Worm (Caenorhabditis elegans) whole organism, young adult: ENCODE data around the gene ifd-1.
A peak's percentile ranks its signal among the peaks of the same experiment; 100 is the strongest.

ENCODE experiments used
- B0261.1 ChIP-seq: sonication (generic microtip); optimal IDR thresholded peaks from 2 replicates; lab custom pipeline; 2016; ENCODE audit warnings: mild to moderate bottlenecking, missing genetic modification characterization, moderate library complexity, missing compliant biosample characterization
- D2030.7 ChIP-seq: fragments of 200-800 bp; sonication (Bioruptor generic); IDR thresholded peaks from 2 replicates; pipeline ENCODE4 v1.3.6; 2022; ENCODE audit warnings: missing genetic modification reagents, missing genetic modification characterization, missing compliant biosample characterization
- F49E8.2 ChIP-seq: sonication (generic microtip); optimal IDR thresholded peaks from 3 replicates; lab custom pipeline; 2017; ENCODE audit warnings: missing genetic modification characterization, mild to moderate bottlenecking, missing compliant biosample characterization, antibody characterized with exemption, moderate library complexity; ENCODE audit not compliant: insufficient read depth
- F52B5.7 ChIP-seq: sonication (generic microtip); optimal IDR thresholded peaks from 2 replicates; lab custom pipeline; 2016; ENCODE audit warnings: mild to moderate bottlenecking, missing genetic modification characterization, missing compliant biosample characterization
- F55B11.4 ChIP-seq: sonication (generic microtip); optimal IDR thresholded peaks from 2 replicates; lab custom pipeline; 2016; ENCODE audit warnings: missing compliant biosample characterization, missing genetic modification characterization, borderline replicate concordance; ENCODE audit not compliant: insufficient read depth
- T07F8.4 ChIP-seq: sonication (generic microtip); optimal IDR thresholded peaks from 2 replicates; lab custom pipeline; 2016; ENCODE audit warnings: mild to moderate bottlenecking, missing genetic modification characterization, moderate library complexity, missing compliant biosample characterization
- aptf-2 ChIP-seq: fragments of 200-800 bp; sonication (Bioruptor generic); conservative IDR thresholded peaks from 2 replicates; pipeline ENCODE4 v1.3.6; 2022; ENCODE audit warnings: missing genetic modification reagents, missing genetic modification characterization, missing compliant biosample characterization
- bed-1 ChIP-seq: fragments of 200-800 bp; sonication (Bioruptor generic); IDR thresholded peaks from 2 replicates; pipeline ENCODE4 v1.3.6; 2022; ENCODE audit warnings: missing genetic modification reagents, missing genetic modification characterization, missing compliant biosample characterization
- cebp-1 ChIP-seq, 2 experiments: fragments of 200-800 bp in 1 of 2; sonication (Bioruptor generic) in 1 of 2; sonication (generic microtip) in 1 of 2; IDR thresholded peaks in 1 of 2; optimal IDR thresholded peaks in 1 of 2; 2 replicates each; pipeline versions ENCODE4 v1.3.6 to Lab custom; 2017 to 2022; ENCODE audit warnings: missing compliant biosample characterization in 2 of 2, missing genetic modification characterization in 2 of 2, mild to moderate bottlenecking in 1 of 2, missing genetic modification reagents in 1 of 2, moderate library complexity in 1 of 2
- efl-1 ChIP-seq: fragments of 150-350 bp; optimal IDR thresholded peaks from 2 replicates; lab custom pipeline; 2014; ENCODE audit warnings: missing biosample characterization, missing genetic modification reagents, missing genetic modification characterization
- ekl-4 ChIP-seq: fragments of 200-800 bp; sonication (Bioruptor generic); IDR thresholded peaks from 2 replicates; pipeline ENCODE4 v1.3.6; 2022; ENCODE audit warnings: missing genetic modification reagents, missing genetic modification characterization, missing compliant biosample characterization
- ets-4 ChIP-seq: fragments of 200-800 bp; sonication (Bioruptor generic); optimal IDR thresholded peaks from 2 replicates; lab custom pipeline; 2018; ENCODE audit warnings: mild to moderate bottlenecking, missing genetic modification characterization, missing compliant biosample characterization
- hmg-1.2 ChIP-seq: fragments of 200-800 bp; sonication (Bioruptor generic); IDR thresholded peaks from 2 replicates; pipeline ENCODE4 v1.3.6; 2022; ENCODE audit warnings: missing genetic modification reagents, missing genetic modification characterization, missing compliant biosample characterization
- hsf-1 ChIP-seq: fragments of 200-800 bp; sonication (Bioruptor generic); IDR thresholded peaks from 2 replicates; pipeline ENCODE4 v1.3.6; 2022; ENCODE audit warnings: missing genetic modification reagents, missing genetic modification characterization, missing compliant biosample characterization
- lin-26 ChIP-seq: fragments of 200-800 bp; sonication (Bioruptor generic); IDR thresholded peaks from 2 replicates; pipeline ENCODE4 v1.3.6; 2022; ENCODE audit warnings: missing genetic modification reagents, missing genetic modification characterization, missing compliant biosample characterization
- lin-35 ChIP-seq, 3 experiments: fragments of 150-350 bp in 2 of 3; sonication (generic microtip) in 1 of 3; optimal IDR thresholded peaks; 2 replicates each; lab custom pipeline; 2014 to 2018; ENCODE audit warnings: missing biosample characterization in 3 of 3, missing genetic modification characterization in 3 of 3, missing genetic modification reagents in 3 of 3
- mel-28 ChIP-seq: sonication (generic microtip); optimal IDR thresholded peaks from 2 replicates; lab custom pipeline; 2016; ENCODE audit warnings: borderline replicate concordance, mild to moderate bottlenecking, missing genetic modification characterization, missing compliant biosample characterization
- nhr-80 ChIP-seq: sonication (generic microtip); optimal IDR thresholded peaks from 2 replicates; lab custom pipeline; 2016; ENCODE audit warnings: missing genetic modification characterization, missing compliant biosample characterization
- rcor-1 ChIP-seq: fragments of 200-800 bp; sonication (Bioruptor generic); IDR thresholded peaks from 2 replicates; pipeline ENCODE4 v1.3.6; 2022; ENCODE audit warnings: missing genetic modification reagents, missing genetic modification characterization, missing compliant biosample characterization
- rpc-1 ChIP-seq, 2 experiments: fragments of 150-350 bp in 1 of 2; sonication (generic microtip) in 1 of 2; optimal IDR thresholded peaks; 2 replicates each; lab custom pipeline; 2014 to 2018; ENCODE audit warnings: missing biosample characterization in 1 of 2, missing genetic modification characterization in 1 of 2, missing genetic modification reagents in 1 of 2, missing genotype in 1 of 2
- sdz-38 ChIP-seq: sonication (generic microtip); optimal IDR thresholded peaks from 2 replicates; lab custom pipeline; 2016; ENCODE audit warnings: missing genotype, missing genetic modification characterization, missing compliant biosample characterization
- snpc-3.4 ChIP-seq: sonication (generic microtip); optimal IDR thresholded peaks from 2 replicates; lab custom pipeline; 2017; ENCODE audit warnings: missing genetic modification characterization, mild to moderate bottlenecking, missing compliant biosample characterization, antibody characterized with exemption, moderate library complexity, missing genotype, missing genetic modification reagents
- tbp1 ChIP-seq: fragments of 200-800 bp; sonication (Bioruptor generic); optimal IDR thresholded peaks from 2 replicates; lab custom pipeline; 2018; ENCODE audit warnings: mild to moderate bottlenecking, missing genetic modification characterization, missing compliant biosample characterization
- ztf-26 ChIP-seq: sonication (generic microtip); optimal IDR thresholded peaks from 2 replicates; lab custom pipeline; 2017; ENCODE audit warnings: missing genetic modification characterization, missing compliant biosample characterization

Gene ifd-1

DNA sequence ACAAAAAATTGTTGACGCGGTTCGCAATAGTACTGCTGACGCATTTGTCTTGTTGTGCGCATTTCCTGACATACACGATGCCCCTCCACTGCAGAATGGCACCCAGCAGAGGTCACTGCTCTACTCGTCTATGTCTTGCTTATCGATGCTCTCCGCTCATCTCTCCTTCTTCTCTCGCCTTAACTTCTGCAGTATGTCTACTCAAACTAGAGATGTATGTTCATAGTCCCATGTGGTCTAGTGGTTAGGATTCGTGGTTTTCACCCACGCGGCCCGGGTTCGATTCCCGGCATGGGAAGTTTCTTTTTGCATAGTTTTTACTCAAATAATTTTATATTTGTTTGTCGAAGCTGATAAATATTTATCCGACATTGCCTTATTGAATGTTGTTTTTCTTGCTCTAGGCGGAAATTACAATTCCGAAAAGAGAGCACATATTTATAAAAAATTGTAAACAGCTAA is 11.7 kb upstream of the ifd-1 start, which contains the start of gene C28G1.2 (continued):
- TF ChIP-seq hsf-1 (GFP tag; lab: Robert Waterston, UW) (no peak), snpc-3.4 (tag; lab: Kevin White, UChicago) (peak; percentile 52), cebp-1 (GFP tag; IDR thresholded peaks at IDR 0.05; lab: Robert Waterston, UW) (peak; percentile 70; the same call in 1 of the 2 replicates), cebp-1 (tag; optimal IDR thresholded peaks at IDR 0.05; lab: Kevin White, UChicago) (peak; percentile 92), F55B11.4 (no peak), ekl-4 (peak; percentile 91; the same call in 1 of the 2 replicates), sdz-38 (no peak), rcor-1 (GFP tag; lab: Robert Waterston, UW) (peak; percentile 87)

DNA sequence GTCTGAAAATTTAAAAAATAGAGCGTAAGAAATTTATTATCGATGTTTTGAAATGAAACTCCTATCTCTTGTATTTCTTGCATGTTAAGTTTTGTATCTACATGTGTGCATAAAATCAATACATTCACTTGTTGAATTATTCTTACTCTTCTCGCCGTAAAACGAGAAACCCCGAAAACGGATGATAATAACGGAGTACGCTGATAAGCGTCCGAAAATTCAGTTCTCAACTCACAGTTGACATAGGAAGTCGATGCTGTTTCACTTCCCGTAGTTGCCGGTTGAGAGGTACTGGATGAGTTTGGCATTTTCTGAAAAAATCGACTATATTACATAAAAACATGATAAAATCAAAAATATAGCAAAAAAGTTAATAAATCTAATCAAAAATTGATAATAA is 11.2 kb upstream of the ifd-1 start, which contains the start of gene sec-15:
TSS of gene sec-15 (minus strand) at position 311 of the 400 bp plus-strand sequence.
- TF ChIP-seq lin-26 (GFP tag; lab: Robert Waterston, UW) (no peak), hmg-1.2 (GFP tag; lab: Robert Waterston, UW) (no peak), mel-28 (tag; lab: Kevin White, UChicago) (no peak), bed-1 (no peak), aptf-2 (GFP tag; lab: Robert Waterston, UW) (no peak)

DNA sequence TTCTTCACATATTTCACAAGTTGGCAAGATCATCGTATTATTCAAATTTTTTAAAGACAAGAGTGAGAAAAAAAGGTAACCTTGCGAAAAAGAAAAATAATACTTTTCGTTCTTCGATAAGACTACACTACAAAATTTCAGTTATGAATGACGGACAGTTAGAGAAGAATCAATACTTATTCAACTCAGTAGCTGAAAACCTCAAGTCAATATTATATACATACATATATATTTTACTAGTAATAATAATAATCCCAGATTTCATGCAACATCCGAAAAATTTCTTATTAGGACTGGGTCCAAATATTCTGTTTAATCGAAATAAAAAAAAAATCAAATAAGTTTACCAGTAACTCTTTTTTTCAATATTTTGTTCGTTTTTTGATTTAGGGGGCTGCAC is 6.9 kb upstream of the ifd-1 start, which contains the start of gene C28G1.6:
TSS of gene C28G1.6 (minus strand) at position 101 of the 400 bp plus-strand sequence.
- TF ChIP-seq D2030.7 (GFP tag; lab: Robert Waterston, UW) (no peak), F52B5.7 (tag; lab: Kevin White, UChicago) (no peak), efl-1 (GFP tag; lab: Kevin White, UChicago) (no peak), ets-4 (GFP tag; lab: Kevin White, UChicago) (no peak), nhr-80 (tag; lab: Kevin White, UChicago) (peak; percentile 33)

DNA sequence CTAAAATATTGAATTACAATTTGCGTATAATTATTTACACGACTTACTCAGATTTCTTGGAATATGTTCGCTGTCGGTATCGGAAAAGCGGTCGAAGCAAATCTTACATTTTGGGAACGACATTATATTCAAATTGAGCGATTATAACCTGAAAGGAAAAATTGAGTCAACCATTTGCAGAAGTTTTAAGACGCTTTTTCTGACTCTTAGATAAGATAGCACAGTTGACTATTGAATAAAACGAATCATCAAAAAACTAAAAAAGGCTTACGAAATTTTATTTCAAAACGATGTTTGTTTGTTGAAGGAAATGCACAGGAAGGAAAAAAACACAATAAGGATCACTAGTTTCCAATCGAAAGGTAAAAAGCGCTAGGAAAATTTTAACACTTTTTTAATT is 4.1 kb upstream of the ifd-1 start, which contains the start of gene rcs-1:
TSS of gene rcs-1 (minus strand) at position 176 of the 400 bp plus-strand sequence.
- TF ChIP-seq nhr-80 (tag; lab: Kevin White, UChicago) (peak; percentile 0), F52B5.7 (tag; lab: Kevin White, UChicago) (no peak)

DNA sequence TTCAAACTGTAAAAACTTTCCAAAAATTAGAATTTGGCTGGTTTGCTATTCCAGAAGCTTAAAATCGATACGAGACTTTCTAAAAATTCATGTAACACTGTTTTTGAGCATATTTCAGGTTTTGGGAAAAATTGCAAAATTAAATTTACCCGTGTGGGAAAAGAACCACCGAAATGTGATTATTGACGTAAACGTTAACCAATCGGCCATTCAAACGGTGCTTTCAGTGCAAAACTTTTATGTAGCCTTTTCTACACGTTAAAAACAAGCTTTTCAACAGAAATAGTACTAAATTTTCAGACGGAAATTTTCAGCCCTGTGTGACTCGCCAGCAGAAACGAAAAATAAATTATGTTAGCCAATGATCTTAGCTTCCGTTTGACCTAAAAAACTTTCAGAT is 1.8 kb upstream of the ifd-1 start:
- TF ChIP-seq tbp1 (GFP tag; lab: Kevin White, UChicago), result peak; percentile 83
- TF ChIP-seq rpc-1 (optimal IDR thresholded peaks at IDR 0.05; lab: Kevin White, UChicago), result peak; percentile 38
- TF ChIP-seq rpc-1 (tag; optimal IDR thresholded peaks at IDR 0.05; lab: Kevin White, UChicago), result peak; percentile 69
- peak; percentile 55 for TF ChIP-seq B0261.1 (tag; lab: Kevin White, UChicago)

DNA sequence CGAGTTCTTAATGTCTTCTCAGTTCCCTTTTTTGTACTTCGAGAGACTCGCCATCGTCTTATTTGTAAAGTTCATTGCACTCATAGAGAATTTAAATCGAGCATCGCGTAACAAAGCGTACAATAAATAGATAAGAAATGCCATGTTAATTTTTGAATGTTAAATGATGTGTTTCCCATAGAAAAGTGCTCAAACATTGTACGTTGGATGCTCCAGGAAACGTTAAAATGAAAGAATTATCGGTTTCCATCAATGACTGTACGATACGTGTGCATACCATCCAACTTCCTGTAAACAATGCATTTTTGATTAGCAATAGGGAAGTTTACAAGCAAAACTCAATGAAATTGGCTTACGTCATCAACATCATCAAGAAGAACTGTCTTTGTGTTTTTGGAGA is 3.6 kb downstream of the ifd-1 start:
- TF ChIP-seq lin-35 (GFP tag; optimal IDR thresholded peaks at IDR 0.05; lab: Kevin White, UChicago) (no peak), F52B5.7 (tag; lab: Kevin White, UChicago) (no peak), nhr-80 (tag; lab: Kevin White, UChicago) (peak; percentile 35), T07F8.4 (tag; lab: Kevin White, UChicago) (no peak), ztf-26 (tag; lab: Kevin White, UChicago) (no peak), hmg-1.2 (GFP tag; lab: Robert Waterston, UW) (no peak), mel-28 (tag; lab: Kevin White, UChicago) (no peak), F49E8.2 (tag; lab: Kevin White, UChicago) (no peak)
